Worm (Caenorhabditis elegans): ENCODE results near the gene F54E2.2.

F54E2.2 gene

DNA sequence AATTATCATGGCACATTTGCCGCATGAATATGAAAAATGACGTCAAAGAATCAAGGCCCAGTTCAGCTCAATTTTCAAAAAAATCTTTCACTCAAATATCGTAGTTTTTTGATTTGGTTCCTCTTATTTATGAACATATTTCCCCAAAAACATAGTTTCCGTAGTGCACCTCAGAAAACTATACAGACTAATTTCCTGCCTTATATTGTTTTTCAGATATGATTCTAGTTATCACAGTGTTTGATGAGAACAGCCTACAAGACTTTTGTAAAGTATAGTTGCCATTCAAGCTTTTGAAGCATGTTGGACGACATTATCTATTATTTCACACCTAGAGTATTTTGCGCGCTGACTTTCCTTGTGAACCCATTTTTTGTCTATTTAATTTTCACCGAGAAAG, 36.6 kb downstream of the F54E2.2 start, which contains the start of gene srj-50:
Gene srj-50, plus strand, starts transcription at position 301 of the 400 bp plus-strand sequence.
- TF ChIP-seq daf-12 (tag; optimal IDR thresholded peaks at IDR 0.05) (no peak), egl-27 (tag; optimal IDR thresholded peaks at IDR 0.05) (no peak), hmg-11 (tag; optimal IDR thresholded peaks at IDR 0.05) (no peak), aly-2 (tag; optimal IDR thresholded peaks at IDR 0.05) (no peak), sea-2 (GFP tag; optimal IDR thresholded peaks at IDR 0.05) (no peak), pha-4 (tag; optimal IDR thresholded peaks at IDR 0.05) (no peak), tbx-2 (tag; optimal IDR thresholded peaks at IDR 0.05) (no peak), nhr-77 (tag; optimal IDR thresholded peaks at IDR 0.05) (no peak), nhr-43 (tag; optimal IDR thresholded peaks at IDR 0.05; ENCODE audit: poor library complexity, severe bottlenecking) (no peak), fos-1 (tag; optimal IDR thresholded peaks at IDR 0.05) (no peak), nfya-1 (tag; optimal IDR thresholded peaks at IDR 0.05; ENCODE audit: insufficient read depth) (no peak), nhr-11 (tag; optimal IDR thresholded peaks at IDR 0.05) (no peak), unc-39 (tag; optimal IDR thresholded peaks at IDR 0.05) (no peak), nhr-25 (tag; optimal IDR thresholded peaks at IDR 0.05) (no peak)

DNA sequence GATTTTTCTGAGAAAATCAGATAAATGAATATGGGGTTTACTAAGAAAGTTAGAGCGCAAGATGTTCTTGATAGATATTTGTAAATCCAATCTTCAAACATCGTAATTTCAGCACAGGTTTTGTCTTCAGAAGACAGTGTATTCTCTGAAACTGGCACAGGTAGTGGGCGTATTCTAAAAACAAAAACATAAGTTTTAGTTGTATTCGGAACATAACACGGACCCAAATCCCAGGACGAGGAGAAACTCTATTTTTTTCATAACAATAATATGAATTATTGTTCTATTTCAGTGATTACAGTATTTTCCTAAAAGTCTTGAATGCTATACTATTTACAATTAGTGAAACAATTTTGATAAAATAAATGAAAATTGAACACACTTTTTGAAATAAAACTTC, 40.4 kb downstream of the F54E2.2 start, which contains the start of gene srj-45:
Gene srj-45, minus strand, starts transcription at position 101 of the 400 bp plus-strand sequence.
- TF ChIP-seq nhr-28 (tag; optimal IDR thresholded peaks at IDR 0.05): no peak
- TF ChIP-seq elt-1 (tag; optimal IDR thresholded peaks at IDR 0.05): no peak
- no peak for TF ChIP-seq ztf-4 (tag; optimal IDR thresholded peaks at IDR 0.05)
- TF ChIP-seq R02D3.7 (tag; optimal IDR thresholded peaks at IDR 0.05): no peak
- TF ChIP-seq nhr-43 (tag; optimal IDR thresholded peaks at IDR 0.05; ENCODE audit: poor library complexity, severe bottlenecking): no peak
- TF ChIP-seq elt-3 (tag; optimal IDR thresholded peaks at IDR 0.05): no peak
- TF ChIP-seq ceh-16 (tag; optimal IDR thresholded peaks at IDR 0.05): no peak
- no peak for TF ChIP-seq nhr-12 (tag; optimal IDR thresholded peaks at IDR 0.05)
- TF ChIP-seq ceh-28 (tag; optimal IDR thresholded peaks at IDR 0.05): no peak
- TF ChIP-seq egl-5 (tag; optimal IDR thresholded peaks at IDR 0.05): no peak
- TF ChIP-seq ceh-82 (tag; optimal IDR thresholded peaks at IDR 0.05): no peak
- no peak for TF ChIP-seq fos-1 (tag; optimal IDR thresholded peaks at IDR 0.05)
- no peak for TF ChIP-seq lin-15B (tag; optimal IDR thresholded peaks at IDR 0.05)
- no peak for TF ChIP-seq fkh-2 (tag; optimal IDR thresholded peaks at IDR 0.05)
- no peak for TF ChIP-seq mml-1 (tag; optimal IDR thresholded peaks at IDR 0.05)

DNA sequence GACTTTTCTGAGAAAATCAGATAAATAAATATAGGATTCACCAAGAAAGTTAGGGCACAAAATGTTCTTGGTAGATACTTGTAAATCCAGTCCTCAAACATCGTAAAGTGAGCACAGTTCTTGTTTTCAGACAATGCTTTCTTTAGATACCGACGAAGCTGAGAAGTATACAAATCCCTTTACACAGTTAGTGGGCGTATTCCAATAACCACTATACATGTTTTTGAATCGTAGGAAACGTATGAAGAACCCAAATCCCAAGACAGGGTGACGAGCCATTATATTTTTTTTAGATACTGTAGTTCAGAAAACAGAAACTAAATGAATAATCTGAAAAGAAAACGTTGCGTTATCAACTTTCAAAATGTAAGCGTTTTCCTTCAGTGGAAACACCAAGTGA, 49.7 kb downstream of the F54E2.2 start, which contains the start of gene srj-44:
Gene srj-44, minus strand, starts transcription at position 101 of the 400 bp plus-strand sequence.
- TF ChIP-seq mml-1 (tag; optimal IDR thresholded peaks at IDR 0.05) (no peak), nhr-77 (tag; optimal IDR thresholded peaks at IDR 0.05) (no peak), pqm-1 (tag; optimal IDR thresholded peaks at IDR 0.05) (no peak), hmg-11 (tag; optimal IDR thresholded peaks at IDR 0.05) (no peak), nfya-1 (tag; optimal IDR thresholded peaks at IDR 0.05; ENCODE audit: insufficient read depth) (no peak), ceh-16 (tag; optimal IDR thresholded peaks at IDR 0.05) (no peak), elt-2 (tag; optimal IDR thresholded peaks at IDR 0.05) (no peak), skn-1 (tag; optimal IDR thresholded peaks at IDR 0.05) (no peak), ceh-82 (tag; optimal IDR thresholded peaks at IDR 0.05) (no peak), pha-4 (tag; optimal IDR thresholded peaks at IDR 0.05) (no peak), fos-1 (tag; optimal IDR thresholded peaks at IDR 0.05) (no peak), nhr-67 (tag; optimal IDR thresholded peaks at IDR 0.05) (no peak), nhr-76 (tag; optimal IDR thresholded peaks at IDR 0.05) (no peak), nhr-23 (tag; optimal IDR thresholded peaks at IDR 0.05) (no peak), nhr-237 (tag; optimal IDR thresholded peaks at IDR 0.05) (no peak), nhr-43 (tag; optimal IDR thresholded peaks at IDR 0.05; ENCODE audit: poor library complexity, severe bottlenecking) (no peak)

All from whole organism, L3 larva.